Worm (Caenorhabditis elegans) whole organism, midembryonic: Measurements from ENCODE around the gene F41G3.10.

ENCODE experiments used
- T22C8.4 ChIP-seq: fragments of 200-800 bp; sonication (Bioruptor generic); IDR thresholded peaks from 2 replicates; pipeline ENCODE4 v1.3.6; 2022; ENCODE audit warnings: missing genetic modification characterization, missing compliant biosample characterization
- cog-1 ChIP-seq: sonication (generic microtip); optimal IDR thresholded peaks from 2 replicates; lab custom pipeline; 2016; ENCODE audit warnings: missing genetic modification characterization, missing compliant biosample characterization
- flt-1 ChIP-seq: fragments of 200-800 bp; sonication (Bioruptor generic); IDR thresholded peaks from 2 replicates; pipeline ENCODE4 v1.3.6; 2022; ENCODE audit warnings: missing genetic modification characterization, missing compliant biosample characterization
- klf-2 ChIP-seq: fragments of 200-800 bp; sonication (Bioruptor generic); conservative IDR thresholded peaks from 2 replicates; pipeline ENCODE4 v1.3.6; 2022; ENCODE audit warnings: missing genetic modification reagents, missing genetic modification characterization, missing compliant biosample characterization
- med-1 ChIP-seq: sonication (generic microtip); optimal IDR thresholded peaks from 2 replicates; lab custom pipeline; 2017; ENCODE audit warnings: missing genetic modification characterization, mild to moderate bottlenecking, missing compliant biosample characterization, antibody characterized with exemption, missing genetic modification reagents; ENCODE audit not compliant: insufficient read depth
- ref-1 ChIP-seq: fragments of 200-800 bp; sonication (Bioruptor generic); conservative IDR thresholded peaks from 2 replicates; pipeline ENCODE4 v1.3.6; 2022; ENCODE audit warnings: missing genetic modification reagents, missing genetic modification characterization, missing compliant biosample characterization
- tab-1 ChIP-seq: fragments of 200-800 bp; sonication (Bioruptor generic); IDR thresholded peaks from 2 replicates; pipeline ENCODE4 v1.3.6; 2022; ENCODE audit warnings: missing genetic modification characterization, missing compliant biosample characterization
- ztf-23 ChIP-seq: fragments of 200-800 bp; sonication (Bioruptor generic); IDR thresholded peaks from 2 replicates; pipeline ENCODE4 v1.3.6; 2022; ENCODE audit warnings: missing genetic modification reagents, missing genetic modification characterization, missing compliant biosample characterization
- ztf-29 ChIP-seq: fragments of 200-800 bp; sonication (Bioruptor generic); IDR thresholded peaks from 2 replicates; pipeline ENCODE4 v1.3.6; 2022; ENCODE audit warnings: missing genetic modification reagents, missing genetic modification characterization, missing compliant biosample characterization

The F41G3.10 gene

DNA sequence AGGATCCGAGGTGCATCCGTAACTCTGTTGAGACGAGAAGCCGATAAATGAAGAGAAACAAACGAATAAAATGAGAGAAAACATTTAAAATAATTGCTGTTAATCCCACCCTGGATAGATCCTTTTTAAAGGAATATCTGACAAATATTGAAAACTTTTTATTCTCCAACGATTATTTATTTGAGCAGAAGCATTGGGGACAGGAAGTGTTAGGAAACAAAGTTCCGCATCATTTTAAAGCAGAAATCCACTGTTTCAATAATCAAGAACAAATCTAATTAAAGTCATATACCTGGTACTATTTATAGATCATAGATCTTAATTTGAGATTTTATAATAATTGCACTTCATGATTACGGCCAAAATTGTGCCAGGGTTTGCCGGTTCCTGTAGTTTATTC lies 1.6 kb upstream of the F41G3.10 start, which contains the start of gene F41G3.20:
F41G3.20 (minus strand) TSS at position 101 of the 400 bp plus-strand sequence.
- no peak for TF ChIP-seq tab-1 (GFP tag; lab: Robert Waterston, UW)
- TF ChIP-seq ztf-23 (GFP tag; lab: Robert Waterston, UW): no peak
- TF ChIP-seq ztf-29 (GFP tag; lab: Robert Waterston, UW): no peak
- no peak for TF ChIP-seq flt-1 (GFP tag; lab: Robert Waterston, UW)
- no peak for TF ChIP-seq ref-1 (GFP tag; lab: Robert Waterston, UW)
- TF ChIP-seq T22C8.4: no peak
- TF ChIP-seq cog-1 (tag; lab: Kevin White, UChicago): no peak
- TF ChIP-seq klf-2: no peak
- no peak for TF ChIP-seq med-1 (GFP tag; lab: Kevin White, UChicago)

DNA sequence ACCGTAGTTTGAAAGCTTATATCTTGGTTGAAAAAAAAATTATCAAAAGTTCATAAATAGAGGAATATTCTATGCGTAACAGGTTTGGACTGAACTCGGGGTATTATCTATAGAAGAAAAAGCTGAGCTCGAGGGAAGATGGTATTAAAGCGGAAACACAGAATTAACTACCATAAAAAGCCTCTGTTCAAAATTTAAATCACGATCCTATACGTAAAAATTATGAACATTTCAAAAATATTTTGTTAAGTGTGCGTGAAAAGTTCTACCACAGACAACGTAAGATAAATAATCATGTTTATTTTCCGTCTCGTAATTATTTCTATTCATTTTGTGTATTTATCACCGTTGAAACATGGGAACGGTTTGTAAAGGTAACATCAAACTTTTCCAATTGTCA lies 2.9 kb downstream of the F41G3.10 start, which contains the start of gene F41G3.5:
F41G3.5 (plus strand) TSS at position 301 of the 400 bp plus-strand sequence.
- no peak for TF ChIP-seq tab-1 (GFP tag; lab: Robert Waterston, UW)
- TF ChIP-seq ztf-29 (GFP tag; lab: Robert Waterston, UW): no peak
- TF ChIP-seq klf-2: no peak
- no peak for TF ChIP-seq cog-1 (tag; lab: Kevin White, UChicago)

DNA sequence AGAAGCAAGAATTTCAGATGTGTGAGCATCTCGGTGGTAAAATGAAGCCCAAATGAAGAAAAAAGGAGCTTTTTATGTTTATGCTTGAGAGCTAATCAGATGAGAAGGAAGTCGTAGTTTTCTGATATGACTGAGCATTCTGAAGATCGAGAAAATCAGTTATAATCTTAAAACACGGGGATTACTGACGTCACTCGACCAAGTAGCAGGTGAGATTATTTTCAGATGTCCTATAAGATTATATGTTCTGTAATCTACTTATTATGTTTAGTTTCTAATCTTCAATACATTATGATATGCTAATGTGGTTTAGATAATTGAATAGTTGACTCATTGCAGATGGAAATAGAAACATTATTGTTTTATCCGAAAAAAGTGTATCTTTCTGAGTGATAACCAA lies 3.5 kb downstream of the F41G3.10 start, which contains the start of gene ins-14:
ins-14 (minus strand) TSS at position 32 of the 400 bp plus-strand sequence.
- no peak for TF ChIP-seq klf-2
- TF ChIP-seq flt-1 (GFP tag; lab: Robert Waterston, UW): no peak
- no peak for TF ChIP-seq cog-1 (tag; lab: Kevin White, UChicago)
- TF ChIP-seq tab-1 (GFP tag; lab: Robert Waterston, UW): no peak
- TF ChIP-seq ztf-29 (GFP tag; lab: Robert Waterston, UW): no peak
- TF ChIP-seq ref-1 (GFP tag; lab: Robert Waterston, UW): no peak
- no peak for TF ChIP-seq T22C8.4
- no peak for TF ChIP-seq ztf-23 (GFP tag; lab: Robert Waterston, UW)
- no peak for TF ChIP-seq med-1 (GFP tag; lab: Kevin White, UChicago)

DNA sequence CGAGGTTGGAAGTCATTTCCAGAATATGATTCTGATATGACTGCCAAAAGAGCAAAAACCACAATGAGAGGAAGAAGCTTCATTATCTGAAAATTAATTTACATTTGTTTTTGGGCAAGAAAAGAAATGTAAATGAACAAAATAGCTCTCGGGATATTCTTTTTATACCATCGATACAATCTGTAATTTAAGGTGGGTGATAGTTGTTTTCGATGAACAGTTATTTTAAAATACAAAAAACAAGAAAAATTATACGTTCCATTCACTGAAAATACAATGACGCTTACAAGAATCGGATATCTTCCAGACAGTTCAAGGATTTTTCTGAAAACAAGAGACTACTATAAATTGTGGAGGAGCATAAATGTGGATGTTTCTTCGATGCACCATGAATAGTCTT lies 4.7 kb downstream of the F41G3.10 start, which contains the start of gene ins-15:
ins-15 (minus strand) TSS at position 101 of the 400 bp plus-strand sequence.
- TF ChIP-seq T22C8.4 (no peak), med-1 (GFP tag; lab: Kevin White, UChicago) (no peak), ztf-23 (GFP tag; lab: Robert Waterston, UW) (no peak), tab-1 (GFP tag; lab: Robert Waterston, UW) (no peak), cog-1 (tag; lab: Kevin White, UChicago) (no peak), klf-2 (no peak), ztf-29 (GFP tag; lab: Robert Waterston, UW) (no peak), ref-1 (GFP tag; lab: Robert Waterston, UW) (no peak), flt-1 (GFP tag; lab: Robert Waterston, UW) (no peak)

DNA sequence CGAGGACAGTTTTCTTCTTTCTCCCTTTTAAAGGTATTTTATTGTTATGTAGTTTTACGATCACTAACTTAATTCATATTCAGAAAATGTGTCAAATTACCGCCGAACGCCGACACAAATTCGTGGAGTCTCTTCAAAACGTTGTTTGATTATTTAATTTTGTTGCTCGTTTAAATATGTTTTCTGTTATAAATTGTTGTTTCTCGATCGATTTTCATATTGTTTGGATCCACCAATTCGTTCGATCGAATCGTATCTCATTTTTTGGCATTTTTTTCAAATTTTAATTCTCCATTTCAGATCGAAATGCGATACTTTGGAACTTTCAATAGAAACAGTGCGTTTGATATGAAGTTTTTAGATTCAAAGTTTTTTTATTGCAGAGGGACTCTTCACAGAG lies 6.7 kb downstream of the F41G3.10 start, which contains the start of gene F41G3.6:
F41G3.6 (plus strand) TSS at position 301 of the 400 bp plus-strand sequence.
- TF ChIP-seq flt-1 (GFP tag; lab: Robert Waterston, UW): no peak
- TF ChIP-seq ztf-29 (GFP tag; lab: Robert Waterston, UW): no peak
- TF ChIP-seq cog-1 (tag; lab: Kevin White, UChicago): no peak
- TF ChIP-seq klf-2: no peak
- no peak for TF ChIP-seq T22C8.4
- TF ChIP-seq ref-1 (GFP tag; lab: Robert Waterston, UW): no peak
- no peak for TF ChIP-seq tab-1 (GFP tag; lab: Robert Waterston, UW)
- no peak for TF ChIP-seq ztf-23 (GFP tag; lab: Robert Waterston, UW)
- TF ChIP-seq med-1 (GFP tag; lab: Kevin White, UChicago): no peak

DNA sequence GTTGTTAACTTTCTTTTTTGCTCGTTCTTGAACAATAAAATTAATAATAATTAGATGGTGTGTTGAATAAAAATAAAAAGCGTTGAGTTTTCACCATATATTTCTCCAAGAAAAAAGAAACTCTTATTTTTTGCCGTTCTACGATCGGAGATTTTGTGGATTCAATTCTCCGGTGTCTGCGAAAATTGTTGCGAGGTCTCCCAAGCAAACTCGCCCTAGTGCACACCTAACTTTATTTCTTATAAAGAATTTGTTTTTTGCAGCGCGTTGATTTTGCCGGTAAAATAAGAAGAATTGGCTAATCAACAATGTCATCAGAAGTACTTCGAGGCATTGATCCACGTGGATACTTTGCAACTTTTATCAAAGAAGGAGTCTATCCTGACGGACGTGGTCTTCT lies 7.9 kb downstream of the F41G3.10 start, which contains the start of gene exos-8:
exos-8 (plus strand) TSS at position 264 of the 400 bp plus-strand sequence.
- TF ChIP-seq cog-1 (tag; lab: Kevin White, UChicago) (peak; percentile 41), ztf-29 (GFP tag; lab: Robert Waterston, UW) (0 out of 2 replicates have a peak, but pooled peaks have one; percentile 34), T22C8.4 (no peak), klf-2 (peak; percentile 64; the same call in 1 of the 2 replicates), ref-1 (GFP tag; lab: Robert Waterston, UW) (no peak), flt-1 (GFP tag; lab: Robert Waterston, UW) (peak; percentile 77; the same call in 1 of the 2 replicates), tab-1 (GFP tag; lab: Robert Waterston, UW) (0 out of 2 replicates have a peak, but pooled peaks have one; percentile 20), med-1 (GFP tag; lab: Kevin White, UChicago) (no peak), ztf-23 (GFP tag; lab: Robert Waterston, UW) (no peak)

DNA sequence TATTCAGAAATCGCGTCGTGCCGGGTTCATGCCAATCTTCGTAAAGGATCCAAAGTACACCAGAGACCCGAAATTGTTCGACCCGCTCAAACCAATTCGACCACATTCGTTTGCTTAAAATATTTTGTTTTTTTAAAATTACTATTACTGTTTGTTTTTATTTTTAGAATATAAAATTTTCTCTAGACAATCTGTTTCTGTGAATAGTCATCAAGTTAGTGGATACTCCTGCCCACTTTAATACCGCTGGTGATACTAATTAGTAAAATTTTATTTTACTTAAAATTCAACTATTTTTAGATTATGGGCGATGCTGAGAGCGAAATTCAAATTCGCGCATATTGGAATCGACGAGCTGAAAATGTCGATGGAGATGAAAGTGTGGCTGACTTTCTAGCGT lies 12.7 kb downstream of the F41G3.10 start, which contains the start of gene T14B4.1:
T14B4.1 (plus strand) TSS at position 301 of the 400 bp plus-strand sequence.
- TF ChIP-seq cog-1 (tag; lab: Kevin White, UChicago): no peak
- no peak for TF ChIP-seq ztf-23 (GFP tag; lab: Robert Waterston, UW)
- TF ChIP-seq flt-1 (GFP tag; lab: Robert Waterston, UW): no peak
- no peak for TF ChIP-seq T22C8.4
- no peak for TF ChIP-seq klf-2
- TF ChIP-seq ref-1 (GFP tag; lab: Robert Waterston, UW): no peak
- no peak for TF ChIP-seq ztf-29 (GFP tag; lab: Robert Waterston, UW)
- TF ChIP-seq med-1 (GFP tag; lab: Kevin White, UChicago): no peak
- TF ChIP-seq tab-1 (GFP tag; lab: Robert Waterston, UW): no peak

DNA sequence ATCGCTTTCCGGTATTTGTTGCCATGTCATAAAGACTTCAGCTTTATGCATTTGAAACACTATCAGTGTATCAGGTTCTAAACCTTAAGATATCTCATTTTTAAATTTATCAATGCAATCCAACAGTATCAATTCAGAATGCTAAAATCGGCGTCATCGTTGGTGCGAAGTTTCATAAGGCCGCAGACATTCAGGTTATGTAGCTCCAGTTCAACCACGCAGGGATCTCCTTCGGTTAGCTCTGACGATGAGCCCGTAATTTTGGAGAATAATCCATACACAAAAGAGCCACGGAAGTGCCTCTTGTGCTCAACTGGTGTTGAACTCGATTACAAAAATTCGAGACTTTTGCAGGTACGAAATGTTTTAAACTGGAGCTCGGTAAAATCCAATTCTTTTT lies 13.3 kb downstream of the F41G3.10 start, which contains the start of gene mrps-18.C:
mrps-18.C (plus strand) TSS at position 138 of the 400 bp plus-strand sequence.
- TF ChIP-seq cog-1 (tag; lab: Kevin White, UChicago): no peak
- no peak for TF ChIP-seq tab-1 (GFP tag; lab: Robert Waterston, UW)
- TF ChIP-seq flt-1 (GFP tag; lab: Robert Waterston, UW): no peak
- TF ChIP-seq ztf-29 (GFP tag; lab: Robert Waterston, UW): no peak
- no peak for TF ChIP-seq T22C8.4
- TF ChIP-seq ztf-23 (GFP tag; lab: Robert Waterston, UW): no peak
- TF ChIP-seq med-1 (GFP tag; lab: Kevin White, UChicago): no peak
- no peak for TF ChIP-seq ref-1 (GFP tag; lab: Robert Waterston, UW)
- TF ChIP-seq klf-2: no peak

DNA sequence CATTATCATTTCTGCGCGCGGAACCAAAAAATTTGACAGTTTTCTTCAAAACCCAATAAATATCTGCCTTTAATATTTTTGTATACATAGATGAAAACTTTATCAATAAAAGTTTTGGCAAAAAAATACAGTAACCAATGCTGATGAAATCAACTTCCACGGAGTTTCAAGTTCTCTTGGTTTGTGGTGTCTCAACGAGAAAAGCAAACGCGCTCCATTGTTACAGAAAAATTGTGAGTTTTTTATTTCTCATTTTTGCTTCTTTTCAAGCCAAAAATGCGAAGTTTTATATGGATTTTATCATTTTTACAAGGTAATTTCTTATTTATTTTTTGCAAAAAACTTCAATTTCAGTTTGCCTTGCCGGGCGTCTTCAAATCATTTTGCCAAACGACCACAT lies 14.6 kb downstream of the F41G3.10 start, which contains the start of gene T14B4.3:
T14B4.3 (plus strand) TSS at position 264 of the 400 bp plus-strand sequence.
- TF ChIP-seq cog-1 (tag; lab: Kevin White, UChicago): peak; percentile 26
- TF ChIP-seq ztf-23 (GFP tag; lab: Robert Waterston, UW): peak; percentile 50; the same call in 1 of the 2 replicates
- TF ChIP-seq klf-2: no peak
- no peak for TF ChIP-seq ref-1 (GFP tag; lab: Robert Waterston, UW)
